Fruit fly (Drosophila melanogaster) Kc167 (cell line): ENCODE measurements around the gene ACXB.

ENCODE experiments used
- Myc ChIP-seq: fragments of >200 bp; optimal IDR thresholded peaks from 2 replicates; lab custom pipeline; 2017; ENCODE audit warnings: missing external identifiers
- Sin3A ChIP-seq: fragments of >200 bp; optimal IDR thresholded peaks from 2 replicates; lab custom pipeline; 2018; ENCODE audit warnings: missing external identifiers
- h ChIP-seq: fragments of >200 bp; optimal IDR thresholded peaks from 3 replicates; lab custom pipeline; 2018; ENCODE audit warnings: missing external identifiers
- insv ChIP-seq: fragments of >200 bp; optimal IDR thresholded peaks from 3 replicates; lab custom pipeline; 2018; ENCODE audit warnings: missing external identifiers
- psq ChIP-seq: fragments of >200 bp; optimal IDR thresholded peaks from 2 replicates; lab custom pipeline; 2017; ENCODE audit warnings: missing external identifiers
- ttk ChIP-seq: sonication (Bioruptor generic); optimal IDR thresholded peaks from 2 replicates; lab custom pipeline; 2017; ENCODE audit warnings: missing external identifiers

The ACXB gene

dm6 chr2L:12916514-12916913, at the start of gene ACXB:
TSS of gene ACXB (plus strand) at chr2L:12916814.
- no peak for TF ChIP-seq h (lab: Kevin White, UChicago)
- no peak for TF ChIP-seq Sin3A
- TF ChIP-seq insv (lab: Kevin White, UChicago): no peak
- no peak for TF ChIP-seq Myc (lab: Kevin White, UChicago)
- no peak for TF ChIP-seq ttk
- TF ChIP-seq psq: no peak

DNA sequence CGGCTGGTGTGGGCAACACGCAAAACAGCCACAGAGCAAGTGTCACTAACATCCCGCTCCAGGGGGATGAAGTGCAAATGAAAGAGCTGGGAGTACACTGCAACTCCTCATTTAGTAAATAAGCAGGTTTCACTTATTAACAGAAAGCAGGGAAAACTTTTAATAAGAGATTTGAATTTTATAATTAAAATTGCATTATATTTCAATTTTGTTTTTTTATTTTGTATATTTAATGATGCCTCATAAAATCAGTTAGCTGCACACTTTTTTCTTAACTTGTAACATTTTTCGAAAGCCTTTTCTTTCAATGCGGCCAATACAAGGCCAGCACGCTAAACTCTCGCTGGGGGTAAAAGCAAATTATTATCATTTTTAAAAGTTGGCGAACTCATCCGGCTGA, 49.1 kb upstream of the ACXB start:
- TF ChIP-seq Myc (lab: Kevin White, UChicago): no peak
- TF ChIP-seq h (lab: Kevin White, UChicago): no peak
- TF ChIP-seq ttk: no peak
- no peak for TF ChIP-seq insv (lab: Kevin White, UChicago)
- TF ChIP-seq psq: no peak

DNA sequence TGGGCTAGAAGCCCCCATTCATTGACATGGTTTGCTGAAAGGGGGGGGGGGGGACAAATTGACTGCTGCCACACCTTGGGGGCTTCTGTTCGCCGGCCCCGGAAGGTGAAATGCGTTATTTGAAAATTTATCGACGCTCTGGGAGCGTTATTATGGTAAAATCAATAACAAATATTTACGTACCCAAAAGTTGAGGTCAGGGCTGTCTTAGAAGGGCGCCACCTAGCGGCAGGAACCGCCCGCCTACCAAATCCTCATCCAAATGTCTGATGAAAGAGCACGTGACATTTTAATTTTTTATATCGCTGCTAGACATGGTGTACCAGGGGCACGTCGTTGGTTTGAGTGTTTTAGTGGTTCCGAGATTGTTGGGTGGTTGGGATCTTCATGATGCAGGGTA, 36.2 kb upstream of the ACXB start:
- TF ChIP-seq ttk (no peak), h (lab: Kevin White, UChicago) (no peak), insv (lab: Kevin White, UChicago) (no peak)

dm6 chr2L:12891651-12892050, 25.0 kb upstream of the ACXB start:
- TF ChIP-seq psq (no peak), Sin3A (no peak), ttk (no peak), h (lab: Kevin White, UChicago) (no peak), Myc (lab: Kevin White, UChicago) (no peak), insv (lab: Kevin White, UChicago) (no peak)

DNA sequence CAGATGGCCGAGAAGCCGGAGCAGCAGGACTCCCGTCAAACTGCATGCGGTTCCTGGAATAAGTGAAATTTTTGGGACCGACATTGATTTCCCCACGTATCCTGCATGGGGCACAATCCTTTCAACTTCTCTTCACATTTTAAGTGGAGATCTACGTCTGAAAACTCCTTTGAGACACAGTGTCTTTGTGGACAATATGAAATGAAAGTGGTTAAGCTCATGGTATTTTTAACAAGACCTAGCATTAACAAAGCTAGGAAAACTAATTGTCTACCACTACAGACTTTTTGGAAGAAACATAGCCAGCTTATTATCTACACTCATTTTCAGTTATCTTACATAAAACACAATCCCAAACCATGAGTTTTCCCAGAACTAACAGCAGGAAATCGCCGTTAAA, 4.4 kb upstream of the ACXB start, which contains the start of gene ACXC:
ACXC (plus strand) TSS at position 301 of the 400 bp plus-strand sequence.
- TF ChIP-seq Sin3A (no peak), h (lab: Kevin White, UChicago) (no peak), Myc (lab: Kevin White, UChicago) (no peak), insv (lab: Kevin White, UChicago) (no peak), ttk (no peak), psq (no peak)

dm6 chr2L:12920791-12921190, 4.2 kb downstream of the ACXB start, which contains the start of gene ACXA:
TSS of gene ACXA (plus strand) at chr2L:12921091.
- TF ChIP-seq ttk (no peak), Myc (lab: Kevin White, UChicago) (no peak), insv (lab: Kevin White, UChicago) (no peak), h (lab: Kevin White, UChicago) (no peak), psq (no peak), Sin3A (no peak)

dm6 chr2L:12925311-12925710, 8.7 kb downstream of the ACXB start, which contains the start of gene ACXE:
TSS of gene ACXE (plus strand) at chr2L:12925611.
- no peak for TF ChIP-seq h (lab: Kevin White, UChicago)
- no peak for TF ChIP-seq Myc (lab: Kevin White, UChicago)
- TF ChIP-seq Sin3A: no peak
- no peak for TF ChIP-seq insv (lab: Kevin White, UChicago)
- no peak for TF ChIP-seq ttk
- TF ChIP-seq psq: no peak

dm6 chr2L:12932996-12933395, 16.4 kb downstream of the ACXB start:
- TF ChIP-seq h (lab: Kevin White, UChicago): no peak
- TF ChIP-seq psq: no peak
- no peak for TF ChIP-seq Myc (lab: Kevin White, UChicago)
- TF ChIP-seq ttk: no peak
- no peak for TF ChIP-seq Sin3A
- no peak for TF ChIP-seq insv (lab: Kevin White, UChicago)

dm6 chr2L:12950682-12951081, 34.1 kb downstream of the ACXB start:
- no peak for TF ChIP-seq psq

dm6 chr2L:12966290-12966689, 49.7 kb downstream of the ACXB start, which contains the start of gene CG16800:
TSS of gene CG16800 (plus strand) at chr2L:12966590.
- TF ChIP-seq Sin3A (no peak), h (lab: Kevin White, UChicago) (no peak), ttk (no peak), Myc (lab: Kevin White, UChicago) (no peak), psq (no peak), insv (lab: Kevin White, UChicago) (no peak)

DNA sequence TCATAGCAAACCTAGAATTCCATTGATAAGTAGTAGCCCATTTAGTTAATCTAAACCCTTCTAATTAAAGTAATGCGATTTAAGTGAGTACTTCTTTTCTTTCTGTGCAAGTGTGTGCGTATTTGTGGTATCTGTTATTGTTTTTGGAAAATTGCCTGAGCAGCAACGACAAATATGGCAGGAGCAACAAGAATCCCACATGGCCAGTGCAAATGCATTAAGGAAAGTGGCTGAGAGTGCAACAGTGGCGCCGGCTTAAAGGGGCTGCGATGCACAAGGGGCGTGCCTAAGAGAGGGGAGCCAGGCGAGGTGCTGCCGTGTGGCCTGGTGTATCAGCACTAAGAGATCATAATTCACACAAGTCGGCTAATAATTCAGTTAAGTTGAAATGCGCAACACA, 53.0 kb downstream of the ACXB start:
- no peak for TF ChIP-seq Sin3A
- TF ChIP-seq h (lab: Kevin White, UChicago): no peak
- TF ChIP-seq Myc (lab: Kevin White, UChicago): no peak
- no peak for TF ChIP-seq psq
- no peak for TF ChIP-seq insv (lab: Kevin White, UChicago)
- TF ChIP-seq ttk: no peak
